Fruit fly (Drosophila melanogaster) whole organism: Measurements from ENCODE around the gene eIF5.

Experiments used
- EcR ChIP-seq, 2 experiments: fragments of >200 bp; optimal IDR thresholded peaks; 2 replicates each; lab custom pipeline; 2017; ENCODE audit warnings: missing biosample characterization in 2 of 2, missing genetic modification characterization in 2 of 2, missing genetic modification reagents in 2 of 2
- psq ChIP-seq: fragments of >200 bp; optimal IDR thresholded peaks from 2 replicates; lab custom pipeline; 2017
- usp ChIP-seq: fragments of >200 bp; optimal IDR thresholded peaks from 2 replicates; lab custom pipeline; 2017; ENCODE audit warnings: missing biosample characterization, missing genetic modification characterization, mixed read lengths

DNA sequence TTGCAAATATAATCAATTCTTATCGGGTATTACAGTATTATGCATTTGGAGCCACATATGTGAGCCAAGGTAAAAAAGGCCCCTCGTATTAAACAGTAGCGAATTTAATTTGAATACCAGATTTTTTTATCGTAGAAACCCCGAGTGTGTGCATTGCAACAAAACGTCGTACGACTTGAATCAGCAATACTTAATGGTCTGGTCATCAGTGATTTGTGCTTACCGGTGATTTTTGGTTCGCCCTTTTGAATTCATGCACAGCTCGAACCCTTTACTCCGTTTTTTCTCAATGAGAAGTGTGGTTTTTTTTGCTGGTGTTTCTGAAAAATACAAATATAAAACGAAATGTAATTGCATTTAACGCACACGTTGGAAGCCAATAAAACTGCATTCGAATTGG lies 2.1 kb downstream of the eIF5 start:
- TF ChIP-seq usp (GFP tag; lab: Kevin White, UChicago) = no peak
- TF ChIP-seq psq (lab: Kevin White, UChicago) = no peak
- TF ChIP-seq EcR (GFP tag; optimal IDR thresholded peaks at IDR 0.05; lab: Kevin White, UChicago) = no peak
